Fruit fly (Drosophila melanogaster): ENCODE results near the gene Pxt.
A peak's percentile ranks its signal among the peaks of the same experiment; 100 is the strongest.

The Pxt gene

dm6 chr3R:17712623-17713521 is 6.4 kb upstream of the Pxt start (continued):
- TF ChIP-seq Stat92E (GFP tag; optimal IDR thresholded peaks at IDR 0.05) (peak in 1 of 3 experiments; percentile 16), gro (GFP tag; optimal IDR thresholded peaks at IDR 0.05) (no peak), CG33557 (GFP tag; optimal IDR thresholded peaks at IDR 0.05) (no peak), bsh (GFP tag; optimal IDR thresholded peaks at IDR 0.05) (peak in 1 of 2 experiments; percentile 16), CG17829 (tag; optimal IDR thresholded peaks at IDR 0.05) (no peak), ken (GFP tag; IDR thresholded peaks at IDR 0.05) (no peak), Xbp1 (GFP tag; optimal IDR thresholded peaks at IDR 0.05) (no peak), CG10565 (GFP tag; optimal IDR thresholded peaks at IDR 0.05) (no peak), CG12942 (GFP tag; optimal IDR thresholded peaks at IDR 0.05) (no peak), CG12219 (GFP tag; optimal IDR thresholded peaks at IDR 0.05) (no peak), CG15073 (GFP tag; optimal IDR thresholded peaks at IDR 0.05) (no peak), croc (GFP tag; conservative IDR thresholded peaks at IDR 0.05) (no peak), CG10979 (tag; optimal IDR thresholded peaks at IDR 0.05) (no peak), CG18764 (GFP tag; optimal IDR thresholded peaks at IDR 0.05) (no peak), CG1832 (GFP tag; optimal IDR thresholded peaks at IDR 0.05) (no peak), D (optimal IDR thresholded peaks at IDR 0.05) (no peak), D (GFP tag; optimal IDR thresholded peaks at IDR 0.05) (no peak), fd64A (GFP tag; optimal IDR thresholded peaks at IDR 0.05) (no peak), tap (tag; optimal IDR thresholded peaks at IDR 0.05) (no peak), CG4282 (GFP tag; optimal IDR thresholded peaks at IDR 0.05) (no peak), CG3995 (GFP tag; optimal IDR thresholded peaks at IDR 0.05) (no peak), CG11504 (tag; optimal IDR thresholded peaks at IDR 0.05) (no peak), CG17385 (GFP tag; optimal IDR thresholded peaks at IDR 0.05) (peak; percentile 75), ATbp (GFP tag; optimal IDR thresholded peaks at IDR 0.05) (no peak), vnd (GFP tag; IDR thresholded peaks at IDR 0.05; ENCODE audit: partially characterized antibody) (no peak), klu (GFP tag; IDR thresholded peaks at IDR 0.05) (no peak), dm (GFP tag; optimal IDR thresholded peaks at IDR 0.05) (no peak), sc (optimal IDR thresholded peaks at IDR 0.05) (no peak), sc (GFP tag; optimal IDR thresholded peaks at IDR 0.05) (no peak), Sox102F (GFP tag; optimal IDR thresholded peaks at IDR 0.05) (no peak), unpg (GFP tag; optimal IDR thresholded peaks at IDR 0.05) (no peak), CG6854 (GFP tag; optimal IDR thresholded peaks at IDR 0.05) (no peak), pb (GFP tag; optimal IDR thresholded peaks at IDR 0.05) (no peak), CG2889 (GFP tag; IDR thresholded peaks at IDR 0.05) (no peak), z (GFP tag; IDR thresholded peaks at IDR 0.05) (peak; percentile 73; the same call in 2 of the 3 replicates), CG10267 (tag; optimal IDR thresholded peaks at IDR 0.05) (no peak), Gsc (GFP tag; IDR thresholded peaks at IDR 0.05) (no peak), CG16863 (GFP tag; optimal IDR thresholded peaks at IDR 0.05) (no peak), CG9727 (GFP tag; optimal IDR thresholded peaks at IDR 0.05) (peak; percentile 9), CG16813 (GFP tag; IDR thresholded peaks at IDR 0.05; ENCODE audit: partially characterized antibody) (no peak), crol (GFP tag; IDR thresholded peaks at IDR 0.05) (peak; percentile 85), jigr1 (GFP tag; IDR thresholded peaks at IDR 0.05) (no peak), Kr (GFP tag; optimal IDR thresholded peaks at IDR 0.05) (peak; percentile 52), Ets97D (GFP tag; optimal IDR thresholded peaks at IDR 0.05) (no peak), crp (GFP tag; optimal IDR thresholded peaks at IDR 0.05) (peak in 1 of 2 experiments; percentile 72), vvl (GFP tag; IDR thresholded peaks at IDR 0.05) (no peak), CG9215 (GFP tag; IDR thresholded peaks at IDR 0.05) (no peak), Usf (GFP tag; optimal IDR thresholded peaks at IDR 0.05) (no peak), CG18619 (GFP tag; optimal IDR thresholded peaks at IDR 0.05) (no peak)

All from whole organism, embryonic.